Fruit fly (Drosophila melanogaster) S2 (cell line): ENCODE measurements around the gene ova.

ENCODE experiments used
- CG8478 ChIP-seq: fragments of >200 bp; optimal IDR thresholded peaks from 2 replicates; lab custom pipeline; 2018
- CTCF ChIP-seq, 2 experiments: fragments of >200 bp; optimal IDR thresholded peaks; 2 replicates each; lab custom pipeline; 2018

DNA sequence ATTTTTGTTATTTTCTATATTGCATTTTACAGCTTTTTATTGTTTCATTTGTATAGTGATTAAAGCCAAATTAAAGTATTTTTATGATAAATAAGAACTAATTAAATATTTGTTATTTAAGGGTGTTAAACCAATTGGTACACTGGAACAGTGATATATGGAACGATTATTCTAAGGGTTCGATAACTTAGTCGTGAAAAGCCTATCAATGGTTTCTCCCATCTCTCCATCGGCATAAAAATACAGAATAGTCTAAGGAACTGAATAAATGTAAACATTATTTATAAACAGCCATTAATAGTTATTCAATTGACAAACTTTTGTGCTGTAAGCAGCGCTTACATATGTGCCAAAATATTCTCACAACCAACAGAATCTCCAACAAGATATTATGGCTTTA is 33.6 kb upstream of the ova start, which contains the start of gene Mob3:
- TF ChIP-seq CTCF (optimal IDR thresholded peaks at IDR 0.05; lab: Kevin White, UChicago) (no peak), CG8478 (lab: Kevin White, UChicago) (no peak)
